Worm (Caenorhabditis elegans) whole organism, L4 larva: ENCODE measurements around the gene C02B8.3.
"Not testable (repeated sequence)": the region's sequence is repeated elsewhere in the genome, so short reads cannot be mapped to it uniquely, and the experiment has no call there.

Experiments used
- D1046.2 ChIP-seq: fragments of 200-800 bp; sonication (Bioruptor generic); IDR thresholded peaks from 2 replicates; pipeline ENCODE4 v1.3.6; 2022; ENCODE audit warnings: missing genetic modification characterization, missing compliant biosample characterization
- F26F4.8 ChIP-seq: fragments of 200-800 bp; sonication (Bioruptor generic); conservative IDR thresholded peaks from 2 replicates; pipeline ENCODE4 v1.3.6; 2022; ENCODE audit warnings: missing genetic modification characterization, missing compliant biosample characterization
- T26A8.4 ChIP-seq: fragments of 200-800 bp; sonication (Bioruptor generic); IDR thresholded peaks from 2 replicates; pipeline ENCODE4 v1.3.6; 2022; ENCODE audit warnings: missing genetic modification characterization, missing compliant biosample characterization
- Y105C5A.15 ChIP-seq: fragments of 200-800 bp; sonication (Bioruptor generic); IDR thresholded peaks from 2 replicates; pipeline ENCODE4 v1.3.6; 2022; ENCODE audit warnings: missing genetic modification characterization, missing compliant biosample characterization
- Y48G9A.11 ChIP-seq: fragments of 200-800 bp; sonication (Bioruptor generic); IDR thresholded peaks from 2 replicates; pipeline ENCODE4 v1.3.6; 2022; ENCODE audit warnings: missing genetic modification reagents, missing genetic modification characterization, missing compliant biosample characterization
- Y75B8A.6 ChIP-seq: fragments of 200-800 bp; sonication (Bioruptor generic); IDR thresholded peaks from 2 replicates; pipeline ENCODE4 v1.3.6; 2022; ENCODE audit warnings: missing genetic modification reagents, missing genetic modification characterization, missing compliant biosample characterization
- ZK337.2 ChIP-seq: fragments of 200-800 bp; sonication (Bioruptor generic); IDR thresholded peaks from 2 replicates; pipeline ENCODE4 v1.3.6; 2022; ENCODE audit warnings: missing genetic modification reagents, missing genetic modification characterization, missing compliant biosample characterization
- arid-1 ChIP-seq: fragments of 200-800 bp; sonication (Bioruptor generic); conservative IDR thresholded peaks from 2 replicates; pipeline ENCODE4 v1.3.6; 2022; ENCODE audit warnings: missing genetic modification reagents, missing genetic modification characterization, missing compliant biosample characterization
- ctbp-1 ChIP-seq: fragments of 200-800 bp; sonication (Bioruptor generic); IDR thresholded peaks from 2 replicates; pipeline ENCODE4 v1.3.6; 2022; ENCODE audit warnings: missing genetic modification reagents, missing genetic modification characterization, missing compliant biosample characterization
- daf-16 ChIP-seq, 3 experiments: sonication (generic microtip); optimal IDR thresholded peaks; 2 replicates each; lab custom pipeline; 2016 to 2017; ENCODE audit warnings: missing genetic modification characterization in 3 of 3, missing genetic modification reagents in 3 of 3, mild to moderate bottlenecking in 2 of 3, missing compliant biosample characterization in 2 of 3, missing biosample characterization in 1 of 3, moderate library complexity in 1 of 3
- dmd-6 ChIP-seq: fragments of 200-800 bp; sonication (Bioruptor generic); IDR thresholded peaks from 2 replicates; pipeline ENCODE4 v1.3.6; 2022; ENCODE audit warnings: missing genetic modification reagents, missing genetic modification characterization, missing compliant biosample characterization
- dmd-8 ChIP-seq: fragments of 200-800 bp; sonication (Bioruptor generic); IDR thresholded peaks from 2 replicates; pipeline ENCODE4 v1.3.6; 2022; ENCODE audit warnings: missing genetic modification characterization, missing compliant biosample characterization
- dpl-1 ChIP-seq: fragments of 150-350 bp; optimal IDR thresholded peaks from 2 replicates; lab custom pipeline; 2014; ENCODE audit warnings: missing biosample characterization, missing genetic modification reagents, missing genetic modification characterization
- duxl-1 ChIP-seq: sonication (generic microtip); optimal IDR thresholded peaks from 2 replicates; lab custom pipeline; 2016; ENCODE audit warnings: mild to moderate bottlenecking, missing genetic modification characterization, moderate library complexity, missing compliant biosample characterization; ENCODE audit not compliant: poor library complexity
- dve-1 ChIP-seq: sonication (generic microtip); optimal IDR thresholded peaks from 2 replicates; lab custom pipeline; 2017; ENCODE audit warnings: antibody characterized with exemption, mild to moderate bottlenecking, missing genetic modification characterization, missing compliant biosample characterization; ENCODE audit not compliant: insufficient read depth
- egl-43 ChIP-seq: fragments of 200-800 bp; sonication (Bioruptor generic); IDR thresholded peaks from 2 replicates; pipeline ENCODE4 v1.3.6; 2022; ENCODE audit warnings: missing genetic modification reagents, missing genetic modification characterization, missing compliant biosample characterization
- gei-8 ChIP-seq: fragments of 200-800 bp; sonication (Bioruptor generic); optimal IDR thresholded peaks from 2 replicates; lab custom pipeline; 2018; ENCODE audit warnings: mild to moderate bottlenecking, missing genetic modification characterization, missing compliant biosample characterization
- hif-1 ChIP-seq, 2 experiments: sonication (generic microtip); optimal IDR thresholded peaks; 2 replicates each; lab custom pipeline; 2016 to 2017; ENCODE audit warnings: missing compliant biosample characterization in 2 of 2, missing genetic modification characterization in 2 of 2, missing genetic modification reagents in 2 of 2, missing genotype in 2 of 2, mild to moderate bottlenecking in 1 of 2
- hlh-30 ChIP-seq: sonication (generic microtip); optimal IDR thresholded peaks from 2 replicates; lab custom pipeline; 2017; ENCODE audit warnings: antibody characterized with exemption, mild to moderate bottlenecking, missing genetic modification characterization, missing compliant biosample characterization; ENCODE audit not compliant: insufficient read depth
- hmg-1.1 ChIP-seq: fragments of 200-800 bp; sonication (Bioruptor generic); IDR thresholded peaks from 2 replicates; pipeline ENCODE4 v1.3.6; 2022; ENCODE audit warnings: missing genetic modification reagents, missing genetic modification characterization, missing compliant biosample characterization
- lim-7 ChIP-seq: fragments of 200-800 bp; sonication (Bioruptor generic); IDR thresholded peaks from 2 replicates; pipeline ENCODE4 v1.3.6; 2022; ENCODE audit warnings: missing genetic modification characterization, missing compliant biosample characterization
- lin-38 ChIP-seq: fragments of 200-800 bp; sonication (Bioruptor generic); IDR thresholded peaks from 2 replicates; pipeline ENCODE4 v1.3.6; 2022; ENCODE audit warnings: missing genetic modification reagents, missing genetic modification characterization, missing compliant biosample characterization
- lsy-2 ChIP-seq, 2 experiments: fragments of 150-350 bp in 1 of 2; sonication (generic microtip) in 1 of 2; optimal IDR thresholded peaks; 2 replicates each; lab custom pipeline; 2014 to 2017; ENCODE audit warnings: missing biosample characterization in 2 of 2, missing genetic modification characterization in 2 of 2
- madf-5 ChIP-seq, 2 experiments: fragments of 200-800 bp; sonication (Bioruptor generic); IDR thresholded peaks; 2 replicates each; pipeline ENCODE4 v1.3.6; 2022; ENCODE audit warnings: missing compliant biosample characterization in 2 of 2, missing genetic modification characterization in 2 of 2
- madf-9 ChIP-seq: fragments of 200-800 bp; sonication (Bioruptor generic); conservative IDR thresholded peaks from 2 replicates; pipeline ENCODE4 v1.3.6; 2022; ENCODE audit warnings: missing genetic modification reagents, missing genetic modification characterization, missing compliant biosample characterization
- mdl-1 ChIP-seq, 2 experiments: fragments of 150-350 bp in 1 of 2; sonication (generic microtip) in 1 of 2; optimal IDR thresholded peaks; 2 replicates each; lab custom pipeline; 2014 to 2017; ENCODE audit warnings: missing biosample characterization in 2 of 2, missing genetic modification characterization in 2 of 2
- mdt-29 ChIP-seq: fragments of 200-800 bp; sonication (Bioruptor generic); IDR thresholded peaks from 2 replicates; pipeline ENCODE4 v1.3.6; 2022; ENCODE audit warnings: missing genetic modification reagents, missing genetic modification characterization, missing compliant biosample characterization
- mep-1 ChIP-seq: fragments of 150-350 bp; sonication (generic microtip); optimal IDR thresholded peaks from 3 replicates; lab custom pipeline; 2014; ENCODE audit warnings: missing biosample characterization, missing genetic modification characterization
- mes-2 ChIP-seq: sonication (generic microtip); optimal IDR thresholded peaks from 2 replicates; lab custom pipeline; 2016; ENCODE audit warnings: missing genotype, mild to moderate bottlenecking, missing genetic modification characterization, missing compliant biosample characterization; ENCODE audit not compliant: poor library complexity, severe bottlenecking
- mxl-2 ChIP-seq: fragments of 200-800 bp; sonication (Bioruptor generic); conservative IDR thresholded peaks from 2 replicates; pipeline ENCODE4 v1.3.6; 2022; ENCODE audit warnings: missing genetic modification reagents, missing genetic modification characterization, missing compliant biosample characterization
- nhr-41 ChIP-seq: fragments of 200-800 bp; sonication (Bioruptor generic); IDR thresholded peaks from 2 replicates; pipeline ENCODE4 v1.3.6; 2022; ENCODE audit warnings: missing genetic modification reagents, missing genetic modification characterization, missing compliant biosample characterization
- pha-4 ChIP-seq, 2 experiments: fragments of 150-350 bp in 1 of 2; fragments of 200-800 bp in 1 of 2; sonication (Bioruptor generic) in 1 of 2; IDR thresholded peaks in 1 of 2; optimal IDR thresholded peaks in 1 of 2; 2 replicates each; pipeline versions ENCODE4 v1.3.6 to Lab custom; 2014 to 2022; ENCODE audit warnings: missing genetic modification characterization in 2 of 2, missing genetic modification reagents in 2 of 2, missing biosample characterization in 1 of 2, missing compliant biosample characterization in 1 of 2
- snpc-1.2 ChIP-seq: fragments of 200-800 bp; sonication (Bioruptor generic); IDR thresholded peaks from 2 replicates; pipeline ENCODE4 v1.3.6; 2022; ENCODE audit warnings: missing genetic modification reagents, missing genetic modification characterization, missing compliant biosample characterization
- spr-1 ChIP-seq: sonication (generic microtip); optimal IDR thresholded peaks from 2 replicates; lab custom pipeline; 2016; ENCODE audit warnings: mild to moderate bottlenecking, missing genetic modification characterization, missing compliant biosample characterization
- tra-1 ChIP-seq: fragments of 200-800 bp; sonication (Bioruptor generic); IDR thresholded peaks from 2 replicates; pipeline ENCODE4 v1.3.6; 2022; ENCODE audit warnings: missing genetic modification reagents, missing genetic modification characterization, missing compliant biosample characterization
- vab-7 ChIP-seq: fragments of 200-800 bp; sonication (Bioruptor generic); IDR thresholded peaks from 2 replicates; pipeline ENCODE4 v1.3.6; 2022; ENCODE audit warnings: missing genetic modification reagents, missing genetic modification characterization, missing compliant biosample characterization

C02B8.3 gene

ce11 chrX:8154374-8154836 is 15.2 kb downstream of the C02B8.3 start (continued):
- TF ChIP-seq daf-16 (GFP tag; optimal IDR thresholded peaks at IDR 0.05; lab: Kevin White, UChicago) (peak in 1 of 2 experiments; percentile 69), daf-16 (tag; optimal IDR thresholded peaks at IDR 0.05; lab: Kevin White, UChicago) (peak; percentile 39), mep-1 (tag; lab: Kevin White, UChicago) (peak; percentile 46), T26A8.4 (GFP tag; lab: Robert Waterston, UW) (peak; percentile 72; the same call in 1 of the 2 replicates), pha-4 (GFP tag; IDR thresholded peaks at IDR 0.05; lab: Robert Waterston, UW) (peak; percentile 53; the same call in 1 of the 2 replicates), duxl-1 (peak; percentile 34), snpc-1.2 (GFP tag; lab: Robert Waterston, UW) (peak; percentile 67; the same call in 1 of the 2 replicates), ctbp-1 (GFP tag; lab: Robert Waterston, UW) (peak; percentile 45; the same call in 1 of the 2 replicates), D1046.2 (GFP tag; lab: Robert Waterston, UW) (0 out of 2 replicates have a peak, but pooled peaks have one; percentile 4), hif-1 (tag; optimal IDR thresholded peaks at IDR 0.05; lab: Kevin White, UChicago) (peak; percentile 14), spr-1 (tag; lab: Kevin White, UChicago) (peak; percentile 43), tra-1 (GFP tag; lab: Robert Waterston, UW) (0 out of 2 replicates have a peak, but pooled peaks have one; percentile 29)
- TF ChIP-seq pha-4 (tag; optimal IDR thresholded peaks at IDR 0.05; lab: Kevin White, UChicago), result not testable (repeated sequence)

DNA sequence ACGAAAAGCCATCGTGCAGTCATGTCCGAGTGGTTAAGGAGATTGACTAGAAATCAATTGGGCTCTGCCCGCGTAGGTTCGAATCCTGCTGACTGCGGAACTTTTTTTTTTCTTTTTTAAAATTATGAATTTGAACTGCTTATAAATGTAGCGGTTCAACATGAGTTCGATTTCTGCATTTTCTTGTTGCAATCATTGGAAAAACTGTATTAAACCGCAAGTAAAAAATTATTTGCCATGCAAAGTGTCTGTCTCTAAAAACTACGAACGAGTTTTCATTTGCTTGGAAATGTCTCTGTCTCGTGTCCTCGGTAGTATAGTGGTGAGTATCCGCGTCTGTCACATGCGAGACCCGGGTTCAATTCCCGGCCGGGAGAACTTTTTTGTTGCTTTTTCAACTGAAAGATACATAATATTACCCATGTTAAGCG is 16.2 kb downstream of the C02B8.3 start:
- peak; percentile 20 for TF ChIP-seq spr-1 (tag; lab: Kevin White, UChicago)
- peak in 1 of 2 experiments; percentile 36 for TF ChIP-seq lsy-2 (tag; optimal IDR thresholded peaks at IDR 0.05; lab: Kevin White, UChicago)
- peak; percentile 54; the same call in 1 of the 2 replicates for TF ChIP-seq dmd-8 (GFP tag; lab: Robert Waterston, UW)
- 0 out of 2 replicates have a peak, but pooled peaks have one; percentile 35 for TF ChIP-seq D1046.2 (GFP tag; lab: Robert Waterston, UW)
- TF ChIP-seq mep-1 (tag; lab: Kevin White, UChicago), result peak; percentile 16
- TF ChIP-seq daf-16 (GFP tag; optimal IDR thresholded peaks at IDR 0.05; lab: Kevin White, UChicago); pha-4 (tag; optimal IDR thresholded peaks at IDR 0.05; lab: Kevin White, UChicago): not testable (repeated sequence)
- TF ChIP-seq daf-16 (tag; optimal IDR thresholded peaks at IDR 0.05; lab: Kevin White, UChicago), result peak; percentile 12
- TF ChIP-seq dve-1, result peak; percentile 18
- TF ChIP-seq egl-43 (GFP tag; lab: Robert Waterston, UW), result 0 out of 2 replicates have a peak, but pooled peaks have one; percentile 55
- TF ChIP-seq madf-5 (GFP tag; IDR thresholded peaks at IDR 0.05; lab: Robert Waterston, UW), result peak; percentile 8 to 70; a peak in 2 of 4 replicates
- peak; percentile 46 for TF ChIP-seq gei-8 (GFP tag; lab: Kevin White, UChicago)
- TF ChIP-seq hmg-1.1 (GFP tag; lab: Robert Waterston, UW), result peak; percentile 50
- TF ChIP-seq vab-7 (GFP tag; lab: Robert Waterston, UW), result peak; percentile 43; the same call in 1 of the 2 replicates
- peak; percentile 69; the same call in 1 of the 2 replicates for TF ChIP-seq snpc-1.2 (GFP tag; lab: Robert Waterston, UW)
- TF ChIP-seq mxl-2 (GFP tag; lab: Robert Waterston, UW), result peak; percentile 38; the same call in 1 of the 2 replicates
- TF ChIP-seq F26F4.8 (GFP tag; lab: Robert Waterston, UW), result 0 out of 2 replicates have a peak, but pooled peaks have one; percentile 3
- TF ChIP-seq Y105C5A.15 (GFP tag; lab: Robert Waterston, UW), result 0 out of 2 replicates have a peak, but pooled peaks have one; percentile 16
- TF ChIP-seq dpl-1 (GFP tag; lab: Kevin White, UChicago), result peak; percentile 1
- TF ChIP-seq pha-4 (GFP tag; IDR thresholded peaks at IDR 0.05; lab: Robert Waterston, UW), result peak; percentile 41; the same call in 1 of the 2 replicates
- TF ChIP-seq lin-38 (GFP tag; lab: Robert Waterston, UW), result peak; percentile 60
- peak; percentile 76 for TF ChIP-seq lim-7 (GFP tag; lab: Robert Waterston, UW)
- peak; percentile 67; the same call in 1 of the 2 replicates for TF ChIP-seq Y75B8A.6
- peak; percentile 12; the same call in 1 of the 2 replicates for TF ChIP-seq nhr-41 (GFP tag; lab: Robert Waterston, UW)
- peak; percentile 54 for TF ChIP-seq T26A8.4 (GFP tag; lab: Robert Waterston, UW)
- 0 out of 2 replicates have a peak, but pooled peaks have one; percentile 57 for TF ChIP-seq mdt-29 (GFP tag; lab: Robert Waterston, UW)
- TF ChIP-seq madf-9 (GFP tag; lab: Robert Waterston, UW), result peak; percentile 35; the same call in 1 of the 2 replicates
- TF ChIP-seq tra-1 (GFP tag; lab: Robert Waterston, UW), result peak; percentile 50; the same call in 1 of the 2 replicates
- 0 out of 2 replicates have a peak, but pooled peaks have one; percentile 26 for TF ChIP-seq dmd-6 (GFP tag; lab: Robert Waterston, UW)
- TF ChIP-seq ZK337.2 (GFP tag; lab: Robert Waterston, UW), result 0 out of 2 replicates have a peak, but pooled peaks have one; percentile 36
- TF ChIP-seq mes-2, result peak; percentile 76
- peak; percentile 9 to 70 for TF ChIP-seq mdl-1 (tag; optimal IDR thresholded peaks at IDR 0.05; lab: Kevin White, UChicago)
- peak; percentile 15; the same call in 1 of the 2 replicates for TF ChIP-seq arid-1 (GFP tag; lab: Robert Waterston, UW)
- TF ChIP-seq Y48G9A.11 (GFP tag; lab: Robert Waterston, UW), result peak; percentile 51; the same call in 1 of the 2 replicates
- peak; percentile 52 for TF ChIP-seq duxl-1
- TF ChIP-seq ctbp-1 (GFP tag; lab: Robert Waterston, UW), result peak; percentile 55; the same call in 1 of the 2 replicates
- TF ChIP-seq hlh-30 (tag; lab: Kevin White, UChicago), result peak; percentile 89
- TF ChIP-seq, all 104 proteins: peak for 35; not testable (repeated sequence) for 69
